Worm (Caenorhabditis elegans): ENCODE data around the gene rsp-4.

DNA sequence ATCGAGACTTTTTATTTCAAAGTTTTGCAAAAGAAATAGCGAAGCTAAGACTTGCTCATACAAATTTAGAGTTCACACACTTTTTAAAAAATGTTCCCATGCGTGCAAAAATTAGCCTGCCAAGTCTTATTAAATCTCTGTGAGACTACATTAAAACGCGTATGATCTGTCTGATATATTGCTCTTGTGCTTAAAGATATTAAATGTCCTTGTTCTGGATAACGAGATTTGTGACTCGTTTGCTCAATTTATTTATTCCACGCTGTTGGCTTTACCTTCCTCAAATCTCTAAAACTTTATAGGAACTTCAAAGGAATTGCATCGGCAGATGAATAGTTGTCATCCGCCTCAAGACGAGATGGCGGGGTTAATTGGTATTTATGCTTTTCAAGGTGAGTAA, 33.3 kb downstream of the rsp-4 start, which contains the start of gene srg-69:
- TF ChIP-seq ama-1 (optimal IDR thresholded peaks at IDR 0.05) (no peak), tbx-11 (GFP tag; IDR thresholded peaks at IDR 0.05) (no peak), flt-1 (GFP tag; IDR thresholded peaks at IDR 0.05) (no peak), B0310.2 (tag; optimal IDR thresholded peaks at IDR 0.05) (no peak)
